Worm (Caenorhabditis elegans) whole organism, L2 larva: ENCODE results near the gene clec-1.

Experiments used
- ZK546.5 ChIP-seq: sonication (generic microtip); optimal IDR thresholded peaks from 2 replicates; lab custom pipeline; 2017; ENCODE audit warnings: missing biosample characterization, missing genetic modification characterization
- aly-2 ChIP-seq: fragments of 150-350 bp; optimal IDR thresholded peaks from 2 replicates; lab custom pipeline; 2014; ENCODE audit warnings: missing biosample characterization, missing genetic modification characterization
- mdl-1 ChIP-seq, 2 experiments: fragments of 150-350 bp in 1 of 2; sonication (generic microtip) in 1 of 2; optimal IDR thresholded peaks; 2 replicates each; lab custom pipeline; 2017; ENCODE audit warnings: missing biosample characterization in 2 of 2, missing genetic modification characterization in 2 of 2
- nhr-10 ChIP-seq: sonication (generic microtip); optimal IDR thresholded peaks from 2 replicates; lab custom pipeline; 2017; ENCODE audit warnings: missing biosample characterization, missing genetic modification characterization

DNA sequence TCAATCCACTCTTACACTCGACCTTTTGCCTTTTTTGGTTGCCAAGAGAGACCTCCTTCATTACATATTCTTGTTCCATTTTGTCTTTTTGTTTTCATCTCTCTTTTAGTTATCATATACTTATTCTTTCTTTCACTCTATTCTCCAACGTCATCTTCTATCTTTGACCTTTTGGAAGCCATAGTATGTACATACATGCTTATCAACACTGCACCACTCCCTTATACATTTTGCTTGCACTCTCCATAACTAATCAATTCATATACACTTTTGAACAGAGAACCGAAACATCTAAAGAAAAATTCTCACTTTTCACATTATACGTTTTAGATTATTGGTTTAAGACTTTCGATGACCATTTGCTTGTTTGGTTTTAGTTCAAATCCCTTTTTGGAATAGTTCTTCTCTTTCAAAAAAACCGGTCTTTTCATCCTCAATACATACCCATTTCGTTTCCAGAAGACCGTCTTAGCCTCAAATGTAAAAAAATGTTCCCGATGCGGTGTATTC is 45.9 kb upstream of the clec-1 start, which contains the start of gene hex-2:
- TF ChIP-seq aly-2 (tag; lab: Kevin White, UChicago) (no peak), ZK546.5 (tag; lab: Kevin White, UChicago) (no peak), mdl-1 (tag; optimal IDR thresholded peaks at IDR 0.05; lab: Kevin White, UChicago) (no peak), nhr-10 (tag; lab: Kevin White, UChicago) (no peak)
